Fruit fly (Drosophila melanogaster) whole organism, pupa: ENCODE data around the gene hfp.

Experiments used
- CG10348 ChIP-seq: fragments of 200-800 bp; sonication (Bioruptor generic); IDR thresholded peaks from 2 replicates; pipeline ENCODE4 v1.3.6; 2022; ENCODE audit warnings: missing biosample characterization, missing genetic modification characterization
- CG8159 ChIP-seq: fragments of 200-800 bp; sonication (Bioruptor generic); optimal IDR thresholded peaks from 3 replicates; lab custom pipeline; 2018; ENCODE audit warnings: missing biosample characterization, mild to moderate bottlenecking, missing genetic modification characterization, moderate library complexity
- fd96Ca ChIP-seq: fragments of 200-800 bp; sonication (Bioruptor generic); IDR thresholded peaks from 3 replicates; pipeline ENCODE4 v1.3.6; 2022; ENCODE audit warnings: missing biosample characterization, missing genetic modification characterization

DNA sequence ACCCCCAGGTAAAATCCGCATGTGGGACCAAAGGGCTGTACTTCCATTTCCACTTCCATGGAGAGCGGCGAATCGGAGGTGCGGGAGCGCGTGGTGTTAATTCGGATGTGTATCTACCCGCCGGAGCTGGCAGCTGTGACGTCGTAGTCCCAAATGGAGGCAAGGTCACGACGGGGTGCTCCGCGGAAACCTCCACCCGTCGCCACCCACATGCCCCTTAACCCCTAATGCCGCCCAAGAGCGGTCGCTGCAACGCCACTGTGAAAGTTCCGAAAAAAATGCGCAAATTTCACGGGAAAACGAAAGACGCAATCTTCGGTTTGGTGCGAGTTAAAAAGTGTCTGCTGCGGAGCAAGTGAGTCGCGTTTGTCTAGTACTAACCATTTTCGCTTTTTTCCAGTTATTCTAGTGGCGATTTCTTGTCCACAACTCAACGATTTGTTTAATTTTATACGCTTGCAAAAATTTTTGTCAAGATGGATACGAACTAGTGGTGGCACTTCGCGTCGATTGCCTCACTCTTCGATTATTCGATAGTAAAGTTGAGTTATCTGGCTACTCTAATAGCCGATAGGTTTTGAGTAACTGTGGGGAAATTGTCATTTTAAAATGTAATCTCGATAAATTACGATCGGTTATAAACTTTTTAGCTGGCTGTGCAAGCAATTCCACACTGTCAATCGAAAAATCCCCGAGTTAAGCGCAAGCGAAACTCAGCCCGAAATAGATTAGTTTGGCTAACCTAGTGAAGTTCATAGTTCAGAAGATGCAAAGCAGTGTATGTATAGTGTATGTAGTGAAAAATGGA is at the start of gene hfp, which contains the start of gene Psa:
- no peak for TF ChIP-seq CG10348
- TF ChIP-seq fd96Ca (GFP tag; lab: Robert Waterston, UW): no peak
- TF ChIP-seq CG8159: no peak
